Fruit fly (Drosophila melanogaster): ENCODE data around the gene CG5895.

dm6 chr3L:16026065-16026789 is 9.1 kb upstream of the CG5895 start:
- peak; percentile 80; the same call in 2 of the 3 replicates for TF ChIP-seq so (GFP tag; IDR thresholded peaks at IDR 0.05)
- TF ChIP-seq CG10147 (GFP tag; optimal IDR thresholded peaks at IDR 0.05), result no peak
- no peak for TF ChIP-seq br (optimal IDR thresholded peaks at IDR 0.05)
